Worm (Caenorhabditis elegans): ENCODE measurements around the gene Y43F8B.13.

ce11 chrV:19428936-19429335, 26.8 kb upstream of the Y43F8B.13 start:
- TF ChIP-seq him-1 (tag; optimal IDR thresholded peaks at IDR 0.05) (no peak), dao-5 (tag; optimal IDR thresholded peaks at IDR 0.05) (no peak), W03F9.2 (tag; optimal IDR thresholded peaks at IDR 0.05) (no peak)
